Worm (Caenorhabditis elegans): ENCODE measurements around the gene zig-13.

DNA sequence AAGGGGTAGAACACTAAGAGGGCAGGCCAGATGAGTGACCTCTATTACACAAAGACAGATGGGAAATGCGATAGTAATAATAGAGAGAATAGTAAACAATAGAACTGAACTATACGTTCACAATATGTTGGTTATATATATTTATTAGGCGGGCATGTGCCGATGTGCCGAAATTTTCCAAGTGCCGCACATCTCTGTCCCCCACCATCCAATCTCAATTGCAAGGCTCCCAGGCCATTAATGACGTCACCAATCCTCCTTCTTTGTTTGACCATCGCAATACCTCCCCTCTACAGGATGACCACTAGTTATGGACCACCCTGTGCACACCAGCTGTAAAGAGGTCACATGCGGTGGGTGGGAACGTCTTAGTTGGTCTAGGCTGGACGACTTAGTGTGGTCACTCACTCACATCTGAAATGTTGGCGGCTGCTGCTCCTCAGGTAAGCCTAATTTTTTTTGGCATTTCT, 22.6 kb upstream of the zig-13 start, which contains the start of gene F40G9.6:
- TF ChIP-seq nhr-12 (tag; optimal IDR thresholded peaks at IDR 0.05) (no peak), nhr-76 (tag; optimal IDR thresholded peaks at IDR 0.05) (no peak), mep-1 (tag; optimal IDR thresholded peaks at IDR 0.05) (no peak), drap-1 (GFP tag; optimal IDR thresholded peaks at IDR 0.05) (no peak), elt-3 (tag; optimal IDR thresholded peaks at IDR 0.05) (no peak), lin-13 (tag; optimal IDR thresholded peaks at IDR 0.05) (no peak), unc-120 (tag; optimal IDR thresholded peaks at IDR 0.05; ENCODE audit: poor library complexity, severe bottlenecking) (no peak)
